Worm (Caenorhabditis elegans): ENCODE results near the gene F42F12.14.

ce11 chrX:12358957-12359356, 10.5 kb downstream of the F42F12.14 start, which contains the start of gene nspc-14:
- no peak for TF ChIP-seq unc-120 (tag; optimal IDR thresholded peaks at IDR 0.05; ENCODE audit: poor library complexity, severe bottlenecking)
- TF ChIP-seq pha-4 (tag; optimal IDR thresholded peaks at IDR 0.05) = no peak
- TF ChIP-seq ztf-11 (tag; optimal IDR thresholded peaks at IDR 0.05) = no peak
- no peak for TF ChIP-seq nhr-237 (tag; optimal IDR thresholded peaks at IDR 0.05)
- no peak for TF ChIP-seq blmp-1 (tag; optimal IDR thresholded peaks at IDR 0.05)
- TF ChIP-seq lsy-2 (tag; optimal IDR thresholded peaks at IDR 0.05) = no peak
- no peak for TF ChIP-seq unc-62 (GFP tag; optimal IDR thresholded peaks at IDR 0.05)
- TF ChIP-seq tbx-8 (GFP tag; optimal IDR thresholded peaks at IDR 0.05) = no peak
- no peak for TF ChIP-seq lin-13 (tag; optimal IDR thresholded peaks at IDR 0.05)
- no peak for TF ChIP-seq ces-1 (GFP tag; optimal IDR thresholded peaks at IDR 0.05)
- TF ChIP-seq snpc-4 (tag; optimal IDR thresholded peaks at IDR 0.05) = no peak
